Fruit fly (Drosophila melanogaster) whole organism, embryonic: ENCODE data around the gene CG11454.

Experiments used
- Antp ChIP-seq: fragments of 200-800 bp; sonication (Bioruptor generic); optimal IDR thresholded peaks from 3 replicates; lab custom pipeline; 2016; ENCODE audit warnings: missing biosample characterization, missing genetic modification characterization
- BEAF-32 ChIP-seq: fragments of 200-800 bp; sonication (Bioruptor generic); optimal IDR thresholded peaks from 3 replicates; lab custom pipeline; 2017; ENCODE audit warnings: missing biosample characterization, missing genetic modification characterization, mild to moderate bottlenecking, moderate library complexity, missing genetic modification reagents
- BtbVII ChIP-seq: fragments of 200-800 bp; sonication (Bioruptor generic); optimal IDR thresholded peaks from 3 replicates; lab custom pipeline; 2017; ENCODE audit warnings: missing biosample characterization, mild to moderate bottlenecking, missing genetic modification characterization
- CG10274 ChIP-seq: fragments of 200-800 bp; sonication (Bioruptor generic); optimal IDR thresholded peaks from 3 replicates; lab custom pipeline; 2017; ENCODE audit warnings: missing biosample characterization, mild to moderate bottlenecking, missing genetic modification characterization
- CG11456 ChIP-seq: fragments of 200-800 bp; sonication (Bioruptor generic); IDR thresholded peaks from 3 replicates; pipeline ENCODE4 v1.3.6; 2022; ENCODE audit warnings: missing biosample characterization, missing genetic modification characterization
- CG12071 ChIP-seq: fragments of 200-800 bp; sonication (Bioruptor generic); optimal IDR thresholded peaks from 3 replicates; lab custom pipeline; 2018; ENCODE audit warnings: missing biosample characterization, mild to moderate bottlenecking, missing genetic modification characterization
- CG13424 ChIP-seq: fragments of 200-800 bp; sonication (Bioruptor generic); optimal IDR thresholded peaks from 2 replicates; lab custom pipeline; 2019; ENCODE audit warnings: missing biosample characterization, mild to moderate bottlenecking, missing genetic modification characterization, moderate library complexity
- CG14710 ChIP-seq: fragments of 200-800 bp; sonication (Bioruptor generic); optimal IDR thresholded peaks from 3 replicates; lab custom pipeline; 2019; ENCODE audit warnings: missing biosample characterization, mild to moderate bottlenecking, missing genetic modification characterization, moderate library complexity
- CG17568 ChIP-seq: fragments of 200-800 bp; sonication (Bioruptor generic); optimal IDR thresholded peaks from 2 replicates; lab custom pipeline; 2018; ENCODE audit warnings: missing biosample characterization, mild to moderate bottlenecking, missing genetic modification characterization, moderate library complexity
- CG17612 ChIP-seq: fragments of 200-800 bp; sonication (Bioruptor generic); IDR thresholded peaks from 2 replicates; pipeline ENCODE4 v1.3.6; 2022; ENCODE audit warnings: missing biosample characterization, missing genetic modification characterization
- CG18599 ChIP-seq: fragments of 200-800 bp; sonication (Bioruptor generic); optimal IDR thresholded peaks from 3 replicates; lab custom pipeline; 2017; ENCODE audit warnings: missing biosample characterization, missing genetic modification characterization, mild to moderate bottlenecking, moderate library complexity, missing genetic modification reagents
- CG3065 ChIP-seq: fragments of 200-800 bp; sonication (Bioruptor generic); optimal IDR thresholded peaks from 2 replicates; lab custom pipeline; 2016; ENCODE audit warnings: missing biosample characterization, missing genetic modification characterization
- CG31388 ChIP-seq: fragments of 200-800 bp; sonication (Bioruptor generic); optimal IDR thresholded peaks from 2 replicates; lab custom pipeline; 2016; ENCODE audit warnings: missing biosample characterization, missing genetic modification characterization
- CG32772 ChIP-seq: fragments of 200-800 bp; sonication (Bioruptor generic); IDR thresholded peaks from 2 replicates; pipeline ENCODE4 v1.3.6; 2022; ENCODE audit warnings: missing biosample characterization, missing genetic modification characterization
- CG6272 ChIP-seq: fragments of 200-800 bp; sonication (Bioruptor generic); IDR thresholded peaks from 2 replicates; pipeline ENCODE4 v1.3.6; 2022; ENCODE audit warnings: missing biosample characterization, missing genetic modification characterization
- CG7745 ChIP-seq: fragments of 200-800 bp; sonication (Bioruptor generic); optimal IDR thresholded peaks from 2 replicates; lab custom pipeline; 2018; ENCODE audit warnings: missing biosample characterization, mild to moderate bottlenecking, missing genetic modification characterization, moderate library complexity
- CG9215 ChIP-seq: fragments of 200-800 bp; sonication (Bioruptor generic); IDR thresholded peaks from 2 replicates; pipeline ENCODE4 v1.3.6; 2022; ENCODE audit warnings: missing biosample characterization, missing genetic modification characterization
- CG9609 ChIP-seq: fragments of 200-800 bp; sonication (Bioruptor generic); optimal IDR thresholded peaks from 3 replicates; lab custom pipeline; 2016; ENCODE audit warnings: missing biosample characterization, missing genetic modification characterization
- CTCF ChIP-seq: fragments of 200-800 bp; sonication (Bioruptor generic); optimal IDR thresholded peaks from 2 replicates; lab custom pipeline; 2017; ENCODE audit warnings: missing biosample characterization, mild to moderate bottlenecking, missing genetic modification characterization, moderate library complexity
- D19A ChIP-seq: fragments of 200-800 bp; optimal IDR thresholded peaks from 3 replicates; lab custom pipeline; 2019; ENCODE audit warnings: missing biosample characterization, mild to moderate bottlenecking, missing genetic modification characterization, moderate library complexity
- Deaf1 ChIP-seq: fragments of 200-800 bp; optimal IDR thresholded peaks from 3 replicates; lab custom pipeline; 2019; ENCODE audit warnings: missing biosample characterization, mild to moderate bottlenecking, missing genetic modification characterization, moderate library complexity
- Fer2 ChIP-seq: fragments of 200-800 bp; sonication (Bioruptor generic); optimal IDR thresholded peaks from 2 replicates; lab custom pipeline; 2018; ENCODE audit warnings: missing biosample characterization, mild to moderate bottlenecking, missing genetic modification characterization, moderate library complexity
- Hey ChIP-seq: fragments of 200-800 bp; sonication (Bioruptor generic); optimal IDR thresholded peaks from 3 replicates; lab custom pipeline; 2018; ENCODE audit warnings: missing biosample characterization, mild to moderate bottlenecking, missing genetic modification characterization
- HmgZ ChIP-seq: fragments of 200-800 bp; sonication (Bioruptor generic); optimal IDR thresholded peaks from 2 replicates; lab custom pipeline; 2018; ENCODE audit warnings: missing biosample characterization, mild to moderate bottlenecking, missing genetic modification characterization
- Mes4 ChIP-seq: fragments of 200-800 bp; sonication (Bioruptor generic); optimal IDR thresholded peaks from 2 replicates; lab custom pipeline; 2016; ENCODE audit warnings: missing biosample characterization, missing genetic modification characterization
- Mrtf ChIP-seq: fragments of 200-800 bp; sonication (Bioruptor generic); IDR thresholded peaks from 3 replicates; pipeline ENCODE4 v1.3.6; 2022; ENCODE audit warnings: missing biosample characterization, missing genetic modification characterization
- NK7.1 ChIP-seq: fragments of 200-800 bp; sonication (Bioruptor generic); optimal IDR thresholded peaks from 3 replicates; lab custom pipeline; 2016; ENCODE audit warnings: missing biosample characterization, missing genetic modification characterization
- Pdp1 ChIP-seq, 2 experiments: fragments of 200-800 bp; sonication (Bioruptor generic); optimal IDR thresholded peaks; 3 replicates each; lab custom pipeline; 2016; ENCODE audit warnings: missing biosample characterization in 2 of 2, missing genetic modification characterization in 2 of 2, mild to moderate bottlenecking in 1 of 2, moderate library complexity in 1 of 2
- Rfx ChIP-seq: fragments of 200-800 bp; sonication (Bioruptor generic); IDR thresholded peaks from 2 replicates; pipeline ENCODE4 v1.3.6; 2022; ENCODE audit warnings: missing biosample characterization, missing genetic modification characterization
- Six4 ChIP-seq: fragments of 200-800 bp; sonication (Bioruptor generic); optimal IDR thresholded peaks from 2 replicates; lab custom pipeline; 2016; ENCODE audit warnings: missing biosample characterization, missing genetic modification characterization
- Sox100B ChIP-seq: fragments of 200-800 bp; sonication (Bioruptor generic); optimal IDR thresholded peaks from 3 replicates; lab custom pipeline; 2018; ENCODE audit warnings: missing biosample characterization, mild to moderate bottlenecking, missing genetic modification characterization
- abd-A ChIP-seq: fragments of 200-800 bp; sonication (Bioruptor generic); optimal IDR thresholded peaks from 3 replicates; lab custom pipeline; 2019; ENCODE audit warnings: missing biosample characterization, mild to moderate bottlenecking, missing genetic modification characterization, moderate library complexity
- ash1 ChIP-seq: fragments of 200-800 bp; sonication (Bioruptor generic); optimal IDR thresholded peaks from 2 replicates; lab custom pipeline; 2018; ENCODE audit warnings: missing biosample characterization, mild to moderate bottlenecking, missing genetic modification characterization
- chn ChIP-seq: fragments of 200-800 bp; sonication (Bioruptor generic); optimal IDR thresholded peaks from 2 replicates; lab custom pipeline; 2016; ENCODE audit warnings: missing biosample characterization, missing genetic modification characterization
- croc ChIP-seq: fragments of 200-800 bp; sonication (Bioruptor generic); conservative IDR thresholded peaks from 3 replicates; pipeline ENCODE4 v1.3.6; 2022; ENCODE audit warnings: missing biosample characterization, missing genetic modification characterization
- ems ChIP-seq: fragments of 200-800 bp; sonication (Bioruptor generic); optimal IDR thresholded peaks from 3 replicates; lab custom pipeline; 2016; ENCODE audit warnings: missing biosample characterization, missing genetic modification characterization
- ewg ChIP-seq: fragments of 200-800 bp; sonication (Bioruptor generic); optimal IDR thresholded peaks from 3 replicates; lab custom pipeline; 2017; ENCODE audit warnings: mild to moderate bottlenecking, missing biosample characterization, missing genetic modification reagents, missing genetic modification characterization
- fu2 ChIP-seq: fragments of 200-800 bp; sonication (Bioruptor generic); optimal IDR thresholded peaks from 2 replicates; lab custom pipeline; 2016; ENCODE audit warnings: missing biosample characterization, missing genetic modification characterization
- gfzf ChIP-seq: fragments of 200-800 bp; sonication (Bioruptor generic); optimal IDR thresholded peaks from 2 replicates; lab custom pipeline; 2016; ENCODE audit warnings: missing biosample characterization, mild to moderate bottlenecking, missing genetic modification characterization, moderate library complexity
- oc ChIP-seq: fragments of 200-800 bp; sonication (Bioruptor generic); optimal IDR thresholded peaks from 2 replicates; lab custom pipeline; 2018; ENCODE audit warnings: missing biosample characterization, mild to moderate bottlenecking, missing genetic modification characterization, moderate library complexity
- org-1 ChIP-seq: fragments of 200-800 bp; sonication (Bioruptor generic); optimal IDR thresholded peaks from 2 replicates; lab custom pipeline; 2017; ENCODE audit warnings: missing biosample characterization, missing genetic modification characterization
- peb ChIP-seq: fragments of 200-800 bp; sonication (Bioruptor generic); IDR thresholded peaks from 2 replicates; pipeline ENCODE4 v1.3.6; 2022; ENCODE audit warnings: missing biosample characterization, missing genetic modification characterization
- pita ChIP-seq: fragments of 200-800 bp; sonication (Bioruptor generic); optimal IDR thresholded peaks from 2 replicates; lab custom pipeline; 2017; ENCODE audit warnings: missing biosample characterization, mild to moderate bottlenecking, missing genetic modification characterization
- slp2 ChIP-seq: fragments of 200-800 bp; sonication (Bioruptor generic); optimal IDR thresholded peaks from 2 replicates; lab custom pipeline; 2016; ENCODE audit warnings: missing biosample characterization, missing genetic modification characterization
- stc ChIP-seq: fragments of 200-800 bp; sonication (Bioruptor generic); IDR thresholded peaks from 2 replicates; pipeline ENCODE4 v1.3.6; 2022; ENCODE audit warnings: missing biosample characterization, missing genetic modification characterization
- tin ChIP-seq: fragments of 200-800 bp; sonication (Bioruptor generic); optimal IDR thresholded peaks from 3 replicates; lab custom pipeline; 2016; ENCODE audit warnings: missing biosample characterization, missing genetic modification characterization
- tna ChIP-seq: fragments of 200-800 bp; sonication (Bioruptor generic); IDR thresholded peaks from 2 replicates; pipeline ENCODE4 v1.3.6; 2022; ENCODE audit warnings: missing biosample characterization, missing genetic modification characterization; ENCODE audit not compliant: partially characterized antibody
- unc-4 ChIP-seq: fragments of 200-800 bp; sonication (Bioruptor generic); IDR thresholded peaks from 2 replicates; pipeline ENCODE4 v1.3.6; 2022; ENCODE audit warnings: missing biosample characterization, missing genetic modification characterization; ENCODE audit not compliant: partially characterized antibody
- vfl ChIP-seq: fragments of 200-800 bp; sonication (Bioruptor generic); optimal IDR thresholded peaks from 2 replicates; lab custom pipeline; 2016; ENCODE audit warnings: missing biosample characterization, missing genetic modification characterization

The CG11454 gene

DNA sequence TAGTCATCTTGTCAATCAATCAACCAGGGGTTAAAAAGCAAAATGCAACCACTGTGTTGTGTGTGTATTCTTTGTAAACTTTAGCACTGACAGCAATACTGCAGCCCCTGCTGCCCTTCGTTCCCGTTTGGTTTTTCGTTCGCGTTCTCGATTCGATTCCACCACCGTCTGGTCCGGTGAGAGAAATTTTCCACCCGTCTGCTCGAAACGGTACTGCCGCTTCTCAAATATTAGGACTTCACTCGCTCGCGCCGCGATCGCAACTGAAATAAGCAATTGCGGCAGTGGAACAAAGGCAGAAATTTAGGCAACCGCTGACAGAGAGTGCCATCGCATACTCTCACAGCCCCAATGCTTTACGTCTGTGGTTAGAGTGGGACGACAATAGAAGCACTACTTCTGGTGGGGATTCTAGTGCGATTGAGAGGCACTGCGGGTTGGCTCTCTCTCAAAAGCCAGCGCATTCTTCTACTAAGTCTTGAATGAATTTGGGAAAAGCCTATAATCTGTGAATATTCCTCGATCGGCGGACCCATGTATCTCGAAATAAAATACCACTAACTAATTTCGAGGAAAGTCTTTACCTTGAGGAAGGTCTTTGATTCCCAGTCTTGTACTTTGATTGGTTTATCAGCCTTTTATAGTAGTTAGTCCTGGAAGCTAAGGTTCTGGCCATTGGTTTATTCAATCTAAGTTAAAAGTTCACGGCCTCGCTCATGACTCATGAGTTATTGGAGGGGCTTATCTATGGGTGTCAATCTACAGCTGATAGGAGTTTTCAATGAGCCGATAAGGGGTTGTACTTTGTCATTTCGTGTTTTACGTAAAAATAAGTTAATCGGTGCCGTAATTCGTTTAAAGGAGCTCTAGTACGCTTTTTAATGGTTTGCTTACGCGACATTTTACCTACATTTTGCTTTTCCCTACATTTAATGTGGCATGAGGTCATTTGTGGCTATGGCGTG, 13.9 kb upstream of the CG11454 start (continued):
- TF ChIP-seq ewg (GFP tag; lab: Kevin White, UChicago) (no peak), ems (GFP tag; lab: Kevin White, UChicago) (no peak), Mes4 (GFP tag; lab: Kevin White, UChicago) (peak; percentile 10), BtbVII (GFP tag; lab: Kevin White, UChicago) (peak; percentile 72), abd-A (tag; lab: Kevin White, UChicago) (peak; percentile 2), NK7.1 (GFP tag; lab: Kevin White, UChicago) (no peak), CG12071 (GFP tag; lab: Kevin White, UChicago) (peak; percentile 60), ash1 (peak; percentile 33), CG14710 (tag; lab: Kevin White, UChicago) (peak; percentile 4), Six4 (GFP tag; lab: Kevin White, UChicago) (no peak), CG3065 (GFP tag; lab: Kevin White, UChicago) (no peak), peb (GFP tag; lab: Robert Waterston, UW) (no peak), CG7745 (tag; lab: Kevin White, UChicago) (no peak), Mrtf (GFP tag; lab: Robert Waterston, UW) (no peak), org-1 (no peak), unc-4 (GFP tag; lab: Robert Waterston, UW) (peak; percentile 45; the same call in 1 of the 2 replicates), tin (GFP tag; lab: Kevin White, UChicago) (no peak), pita (no peak), Deaf1 (peak; percentile 74), Antp (GFP tag; lab: Kevin White, UChicago) (no peak), chn (GFP tag; lab: Kevin White, UChicago) (no peak), D19A (tag; lab: Kevin White, UChicago) (peak; percentile 50), vfl (GFP tag; lab: Kevin White, UChicago) (peak; percentile 14), tna (GFP tag; lab: Robert Waterston, UW) (peak; percentile 42; the same call in 1 of the 2 replicates), CG10274 (GFP tag; lab: Kevin White, UChicago) (no peak), stc (GFP tag; lab: Robert Waterston, UW) (no peak; the same call in 1 of the 2 replicates), CG9215 (GFP tag; lab: Robert Waterston, UW) (no peak), BEAF-32 (GFP tag; lab: Kevin White, UChicago) (no peak), oc (tag; lab: Kevin White, UChicago) (peak; percentile 64), CG32772 (GFP tag; lab: Robert Waterston, UW) (no peak), Pdp1 (GFP tag; optimal IDR thresholded peaks at IDR 0.05; lab: Kevin White, UChicago) (peak in 1 of 2 experiments; percentile 85), CG11456 (GFP tag; lab: Robert Waterston, UW) (peak; percentile 51; the same call in 1 of the 3 replicates), CG9609 (GFP tag; lab: Kevin White, UChicago) (no peak), Sox100B (GFP tag; lab: Kevin White, UChicago) (no peak), CG17612 (GFP tag; lab: Robert Waterston, UW) (no peak), CG17568 (GFP tag; lab: Kevin White, UChicago) (peak; percentile 60), Fer2 (tag; lab: Kevin White, UChicago) (no peak), HmgZ (tag; lab: Kevin White, UChicago) (peak; percentile 86), Hey (tag; lab: Kevin White, UChicago) (no peak), slp2 (GFP tag; lab: Kevin White, UChicago) (no peak), CG13424 (tag; lab: Kevin White, UChicago) (peak; percentile 1), Rfx (GFP tag; lab: Robert Waterston, UW) (peak; percentile 60), CG31388 (no peak), gfzf (GFP tag; lab: Kevin White, UChicago) (no peak), CTCF (GFP tag; lab: Kevin White, UChicago) (peak; percentile 8), fu2 (GFP tag; lab: Kevin White, UChicago) (no peak), croc (GFP tag; lab: Robert Waterston, UW) (no peak), CG18599 (peak; percentile 74), CG6272 (0 out of 2 replicates have a peak, but pooled peaks have one; percentile 12)
